Fruit fly (Drosophila melanogaster): ENCODE data around the gene CG43061.

The CG43061 gene

DNA sequence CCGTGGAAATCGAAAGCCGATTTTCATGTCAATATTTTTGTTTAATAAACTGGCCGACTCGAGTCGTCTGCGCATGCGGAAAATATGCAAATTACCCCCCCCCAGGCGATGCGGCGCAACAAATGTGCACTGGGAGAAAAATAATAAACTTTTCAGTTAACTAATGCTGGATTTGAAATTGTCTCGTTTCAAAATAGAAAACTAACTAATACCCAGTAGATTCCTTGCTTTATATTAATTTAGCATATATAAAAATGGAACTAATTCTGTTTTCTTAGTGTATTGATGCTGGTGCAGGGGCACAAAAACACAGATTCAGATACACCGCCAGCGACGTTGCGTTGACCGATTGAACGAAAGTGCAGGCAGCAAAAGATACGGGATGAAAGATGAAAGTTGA lies 11.6 kb upstream of the CG43061 start (continued):
- peak; percentile 13 for TF ChIP-seq Ets21C (GFP tag; optimal IDR thresholded peaks at IDR 0.05)
- TF ChIP-seq Gug (GFP tag; IDR thresholded peaks at IDR 0.05): peak; percentile 79
- peak; percentile 10 for TF ChIP-seq Blimp-1 (GFP tag; optimal IDR thresholded peaks at IDR 0.05)
- TF ChIP-seq CG10669 (GFP tag; optimal IDR thresholded peaks at IDR 0.05): peak; percentile 61
- TF ChIP-seq Ets96B (tag; optimal IDR thresholded peaks at IDR 0.05): peak; percentile 53
- peak; percentile 46 for TF ChIP-seq CG6808 (GFP tag; optimal IDR thresholded peaks at IDR 0.05)
- no peak for TF ChIP-seq fd85E (GFP tag; optimal IDR thresholded peaks at IDR 0.05)
- peak; percentile 88 for TF ChIP-seq CG8119 (GFP tag; IDR thresholded peaks at IDR 0.05)
- TF ChIP-seq net (GFP tag; optimal IDR thresholded peaks at IDR 0.05): peak; percentile 47
- peak; percentile 28 for TF ChIP-seq Smox (GFP tag; optimal IDR thresholded peaks at IDR 0.05)
- TF ChIP-seq CG15336 (GFP tag; IDR thresholded peaks at IDR 0.05): peak; percentile 82
- TF ChIP-seq CG11294 (GFP tag; IDR thresholded peaks at IDR 0.05): peak; percentile 64
- TF ChIP-seq vri (GFP tag; optimal IDR thresholded peaks at IDR 0.05): no peak

DNA sequence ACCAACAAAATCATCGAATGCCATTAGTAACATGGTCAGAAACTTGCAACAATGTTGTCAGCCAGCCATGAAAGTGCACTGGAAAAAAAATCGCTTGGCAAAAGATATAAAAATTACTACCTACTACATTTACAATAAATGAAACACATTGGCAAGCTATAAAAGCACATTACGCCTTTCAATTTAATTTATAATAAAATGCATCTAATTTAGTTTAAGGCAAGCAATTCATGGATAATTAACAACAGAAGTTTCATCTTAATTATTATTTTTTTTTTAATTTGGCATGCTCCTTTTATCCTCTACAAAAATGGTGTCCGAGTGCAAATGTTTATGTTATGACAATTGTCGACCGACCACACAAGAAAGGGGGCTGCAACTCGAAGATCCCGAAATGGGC lies 10.5 kb upstream of the CG43061 start:
- peak; percentile 38 for TF ChIP-seq Hr4 (GFP tag; optimal IDR thresholded peaks at IDR 0.05)
- TF ChIP-seq dsx (GFP tag; optimal IDR thresholded peaks at IDR 0.05; ENCODE audit: poor library complexity, severe bottlenecking): peak; percentile 26
- peak; percentile 56 for TF ChIP-seq CG15336 (GFP tag; IDR thresholded peaks at IDR 0.05)
- TF ChIP-seq CG8119 (GFP tag; IDR thresholded peaks at IDR 0.05): peak; percentile 71
- TF ChIP-seq CG6163 (GFP tag; IDR thresholded peaks at IDR 0.05): 0 out of 3 replicates have a peak, but pooled peaks have one; percentile 23
- peak; percentile 57 for TF ChIP-seq svp (GFP tag)
- TF ChIP-seq CG32006 (GFP tag; optimal IDR thresholded peaks at IDR 0.05): peak; percentile 45
- TF ChIP-seq CG11902 (GFP tag; optimal IDR thresholded peaks at IDR 0.05): no peak
- TF ChIP-seq Eip78C (GFP tag): peak; percentile 70
- peak; percentile 43; the same call in 1 of the 3 replicates for TF ChIP-seq eg (GFP tag; IDR thresholded peaks at IDR 0.05)
- TF ChIP-seq ss (GFP tag; optimal IDR thresholded peaks at IDR 0.05): no peak
- TF ChIP-seq CG4318 (GFP tag; optimal IDR thresholded peaks at IDR 0.05): peak; percentile 23
- no peak for TF ChIP-seq dac (GFP tag; optimal IDR thresholded peaks at IDR 0.05)

DNA sequence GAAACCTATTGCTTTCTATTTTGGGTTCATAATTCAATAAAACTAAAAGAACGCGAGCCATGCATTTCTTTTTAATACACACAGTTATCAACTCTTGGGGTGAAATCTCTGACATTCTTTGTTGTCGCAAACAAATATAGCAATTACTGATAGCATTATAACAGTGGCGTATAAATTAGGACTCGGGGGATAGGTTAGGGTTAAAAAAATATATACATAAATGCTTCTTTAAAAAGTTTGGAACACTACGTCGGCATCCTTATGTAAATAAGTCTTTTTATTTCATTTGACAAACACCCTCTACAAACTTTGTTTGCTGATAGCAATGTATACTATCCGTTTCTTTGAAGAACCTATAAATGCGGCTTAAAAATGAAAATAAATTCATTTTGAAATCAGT lies 8.6 kb upstream of the CG43061 start, which contains the start of gene CG43060:
Gene CG43060 (plus strand): TSS at position 382 of the 400 bp plus-strand sequence.
- TF ChIP-seq lz (GFP tag; optimal IDR thresholded peaks at IDR 0.05) (peak; percentile 19), Hr38 (GFP tag; optimal IDR thresholded peaks at IDR 0.05) (no peak), CG16779 (tag; optimal IDR thresholded peaks at IDR 0.05) (no peak), CG6854 (GFP tag; optimal IDR thresholded peaks at IDR 0.05) (no peak), Met (GFP tag; optimal IDR thresholded peaks at IDR 0.05) (peak; percentile 5), Hr39 (GFP tag; optimal IDR thresholded peaks at IDR 0.05) (peak; percentile 28), CG8119 (GFP tag; IDR thresholded peaks at IDR 0.05) (0 out of 3 replicates have a peak, but pooled peaks have one; percentile 11), Eip93F (GFP tag; optimal IDR thresholded peaks at IDR 0.05) (no peak), spab (GFP tag; optimal IDR thresholded peaks at IDR 0.05) (peak; percentile 0), svp (GFP tag) (peak; percentile 94), esn (GFP tag; optimal IDR thresholded peaks at IDR 0.05) (peak; percentile 43), CG3032 (tag; optimal IDR thresholded peaks at IDR 0.05) (peak; percentile 16), Smox (GFP tag; optimal IDR thresholded peaks at IDR 0.05) (peak; percentile 41), CG9139 (GFP tag; optimal IDR thresholded peaks at IDR 0.05) (no peak), Eip78C (GFP tag) (peak; percentile 87), CG31627 (GFP tag; optimal IDR thresholded peaks at IDR 0.05) (peak; percentile 29), cyc (GFP tag; optimal IDR thresholded peaks at IDR 0.05) (no peak), CG6276 (GFP tag; optimal IDR thresholded peaks at IDR 0.05) (peak; percentile 4), Sox102F (GFP tag; optimal IDR thresholded peaks at IDR 0.05) (peak; percentile 52), Lpt (GFP tag; optimal IDR thresholded peaks at IDR 0.05) (no peak), dsx (GFP tag; optimal IDR thresholded peaks at IDR 0.05; ENCODE audit: poor library complexity, severe bottlenecking) (peak; percentile 39), Hr4 (GFP tag; optimal IDR thresholded peaks at IDR 0.05) (peak; percentile 39), ss (GFP tag; optimal IDR thresholded peaks at IDR 0.05) (no peak), acj6 (GFP tag; optimal IDR thresholded peaks at IDR 0.05) (peak; percentile 27), Eip75B (GFP tag; optimal IDR thresholded peaks at IDR 0.05) (peak; percentile 10), pdm3 (GFP tag; optimal IDR thresholded peaks at IDR 0.05) (peak; percentile 18), CG32006 (GFP tag; optimal IDR thresholded peaks at IDR 0.05) (peak; percentile 37), CG4318 (GFP tag; optimal IDR thresholded peaks at IDR 0.05) (no peak), OdsH (GFP tag; optimal IDR thresholded peaks at IDR 0.05) (peak; percentile 10), CG1621 (tag; optimal IDR thresholded peaks at IDR 0.05) (peak; percentile 0), eg (GFP tag; IDR thresholded peaks at IDR 0.05) (0 out of 3 replicates have a peak, but pooled peaks have one; percentile 17), CG6163 (GFP tag; IDR thresholded peaks at IDR 0.05) (peak; percentile 25; the same call in 1 of the 3 replicates), CG8632 (GFP tag; optimal IDR thresholded peaks at IDR 0.05) (peak; percentile 8), Sox14 (GFP tag; optimal IDR thresholded peaks at IDR 0.05) (peak; percentile 70)
